Worm (Caenorhabditis elegans): ENCODE data around the gene hgrs-1.

Gene hgrs-1

ce11 chrIV:8243599-8243998 lies 37.8 kb upstream of the hgrs-1 start, which contains the start of gene T09A12.8:
Gene T09A12.8 (minus strand): TSS chrIV:8243699.
- TF ChIP-seq flt-1 (GFP tag; IDR thresholded peaks at IDR 0.05) (no peak), aly-1 (tag; optimal IDR thresholded peaks at IDR 0.05) (no peak), scrt-1 (GFP tag; IDR thresholded peaks at IDR 0.05) (no peak), sea-1 (GFP tag; conservative IDR thresholded peaks at IDR 0.05) (no peak), hnd-1 (tag; optimal IDR thresholded peaks at IDR 0.05) (no peak), F13C5.2 (tag; optimal IDR thresholded peaks at IDR 0.05) (no peak), hmg-4 (GFP tag; optimal IDR thresholded peaks at IDR 0.05) (no peak), ama-1 (optimal IDR thresholded peaks at IDR 0.05) (no peak), pes-1 (GFP tag; IDR thresholded peaks at IDR 0.05) (no peak), tbx-11 (GFP tag; IDR thresholded peaks at IDR 0.05) (no peak), ets-7 (tag; optimal IDR thresholded peaks at IDR 0.05) (no peak), hmbx-1 (tag; optimal IDR thresholded peaks at IDR 0.05) (no peak), ceh-13 (GFP tag; optimal IDR thresholded peaks at IDR 0.05) (no peak), ceh-36 (tag; optimal IDR thresholded peaks at IDR 0.05) (no peak), tra-4 (tag; optimal IDR thresholded peaks at IDR 0.05) (no peak), B0310.2 (tag; optimal IDR thresholded peaks at IDR 0.05) (no peak), tbx-37 (GFP tag; conservative IDR thresholded peaks at IDR 0.05) (no peak)

ce11 chrIV:8243170-8243569 lies 37.3 kb upstream of the hgrs-1 start:
- TF ChIP-seq B0310.2 (tag; optimal IDR thresholded peaks at IDR 0.05): no peak
- no peak for TF ChIP-seq scrt-1 (GFP tag; IDR thresholded peaks at IDR 0.05)
- TF ChIP-seq F13C5.2 (tag; optimal IDR thresholded peaks at IDR 0.05): no peak
- no peak for TF ChIP-seq ceh-13 (GFP tag; optimal IDR thresholded peaks at IDR 0.05)
- TF ChIP-seq ceh-36 (tag; optimal IDR thresholded peaks at IDR 0.05): no peak
- no peak for TF ChIP-seq hmg-4 (GFP tag; optimal IDR thresholded peaks at IDR 0.05)
- no peak for TF ChIP-seq tbx-37 (GFP tag; conservative IDR thresholded peaks at IDR 0.05)
- no peak for TF ChIP-seq tbx-11 (GFP tag; IDR thresholded peaks at IDR 0.05)
- no peak for TF ChIP-seq hmbx-1 (tag; optimal IDR thresholded peaks at IDR 0.05)
- no peak for TF ChIP-seq flt-1 (GFP tag; IDR thresholded peaks at IDR 0.05)
- TF ChIP-seq sea-1 (GFP tag; conservative IDR thresholded peaks at IDR 0.05): no peak
- TF ChIP-seq hnd-1 (tag; optimal IDR thresholded peaks at IDR 0.05): no peak
- TF ChIP-seq pes-1 (GFP tag; IDR thresholded peaks at IDR 0.05): no peak

ce11 chrIV:8241312-8241833 lies 35.5 kb upstream of the hgrs-1 start:
- TF ChIP-seq tbx-37 (GFP tag; conservative IDR thresholded peaks at IDR 0.05): no peak
- TF ChIP-seq aly-1 (tag; optimal IDR thresholded peaks at IDR 0.05): no peak
- no peak for TF ChIP-seq hmg-4 (GFP tag; optimal IDR thresholded peaks at IDR 0.05)
- no peak for TF ChIP-seq tra-4 (tag; optimal IDR thresholded peaks at IDR 0.05)
- no peak for TF ChIP-seq hmbx-1 (tag; optimal IDR thresholded peaks at IDR 0.05)
- TF ChIP-seq flt-1 (GFP tag; IDR thresholded peaks at IDR 0.05): no peak
- TF ChIP-seq ceh-13 (GFP tag; optimal IDR thresholded peaks at IDR 0.05): no peak
- no peak for TF ChIP-seq sea-1 (GFP tag; conservative IDR thresholded peaks at IDR 0.05)
- no peak for TF ChIP-seq ets-7 (tag; optimal IDR thresholded peaks at IDR 0.05)
- TF ChIP-seq ama-1 (optimal IDR thresholded peaks at IDR 0.05): no peak
- no peak for TF ChIP-seq ceh-36 (tag; optimal IDR thresholded peaks at IDR 0.05)
- TF ChIP-seq F13C5.2 (tag; optimal IDR thresholded peaks at IDR 0.05): no peak

- TF ChIP-seq ceh-36 (tag; optimal IDR thresholded peaks at IDR 0.05) (no peak), hmg-4 (GFP tag; optimal IDR thresholded peaks at IDR 0.05) (no peak), ets-7 (tag; optimal IDR thresholded peaks at IDR 0.05) (no peak), tbx-11 (GFP tag; IDR thresholded peaks at IDR 0.05) (no peak), tra-4 (tag; optimal IDR thresholded peaks at IDR 0.05) (no peak), ceh-13 (GFP tag; optimal IDR thresholded peaks at IDR 0.05) (no peak), pes-1 (GFP tag; IDR thresholded peaks at IDR 0.05) (no peak)
These were observed 33.7 kb upstream of the hgrs-1 start for ce11 chrIV:8239584-8239983.

- TF ChIP-seq tbx-37 (GFP tag; conservative IDR thresholded peaks at IDR 0.05) (no peak), scrt-1 (GFP tag; IDR thresholded peaks at IDR 0.05) (no peak), ceh-13 (GFP tag; optimal IDR thresholded peaks at IDR 0.05) (no peak), ets-7 (tag; optimal IDR thresholded peaks at IDR 0.05) (no peak), tbx-11 (GFP tag; IDR thresholded peaks at IDR 0.05) (no peak), F13C5.2 (tag; optimal IDR thresholded peaks at IDR 0.05) (no peak), flt-1 (GFP tag; IDR thresholded peaks at IDR 0.05) (no peak), B0310.2 (tag; optimal IDR thresholded peaks at IDR 0.05) (no peak), sea-1 (GFP tag; conservative IDR thresholded peaks at IDR 0.05) (no peak), pes-1 (GFP tag; IDR thresholded peaks at IDR 0.05) (no peak), hmbx-1 (tag; optimal IDR thresholded peaks at IDR 0.05) (no peak), aly-1 (tag; optimal IDR thresholded peaks at IDR 0.05) (no peak), ama-1 (optimal IDR thresholded peaks at IDR 0.05) (no peak), hnd-1 (tag; optimal IDR thresholded peaks at IDR 0.05) (no peak), ceh-36 (tag; optimal IDR thresholded peaks at IDR 0.05) (no peak)
These were observed 30.7 kb upstream of the hgrs-1 start, which contains the start of gene nhr-66 for ce11 chrIV:8236502-8236901. Gene nhr-66 (minus strand): TSS chrIV:8236602.

ce11 chrIV:8235114-8235686 lies 29.4 kb upstream of the hgrs-1 start:
- TF ChIP-seq ceh-36 (tag; optimal IDR thresholded peaks at IDR 0.05) (no peak), hnd-1 (tag; optimal IDR thresholded peaks at IDR 0.05) (no peak)

- TF ChIP-seq tbx-11 (GFP tag; IDR thresholded peaks at IDR 0.05) (no peak), scrt-1 (GFP tag; IDR thresholded peaks at IDR 0.05) (no peak)
These were observed 28.2 kb upstream of the hgrs-1 start for ce11 chrIV:8234088-8234496.

- no peak for TF ChIP-seq aly-1 (tag; optimal IDR thresholded peaks at IDR 0.05)
These were observed 27.4 kb upstream of the hgrs-1 start for ce11 chrIV:8233268-8233667.

Measured in whole organism, early embryonic.